Fruit fly (Drosophila melanogaster): ENCODE data around the gene CG42750.

The CG42750 gene

DNA sequence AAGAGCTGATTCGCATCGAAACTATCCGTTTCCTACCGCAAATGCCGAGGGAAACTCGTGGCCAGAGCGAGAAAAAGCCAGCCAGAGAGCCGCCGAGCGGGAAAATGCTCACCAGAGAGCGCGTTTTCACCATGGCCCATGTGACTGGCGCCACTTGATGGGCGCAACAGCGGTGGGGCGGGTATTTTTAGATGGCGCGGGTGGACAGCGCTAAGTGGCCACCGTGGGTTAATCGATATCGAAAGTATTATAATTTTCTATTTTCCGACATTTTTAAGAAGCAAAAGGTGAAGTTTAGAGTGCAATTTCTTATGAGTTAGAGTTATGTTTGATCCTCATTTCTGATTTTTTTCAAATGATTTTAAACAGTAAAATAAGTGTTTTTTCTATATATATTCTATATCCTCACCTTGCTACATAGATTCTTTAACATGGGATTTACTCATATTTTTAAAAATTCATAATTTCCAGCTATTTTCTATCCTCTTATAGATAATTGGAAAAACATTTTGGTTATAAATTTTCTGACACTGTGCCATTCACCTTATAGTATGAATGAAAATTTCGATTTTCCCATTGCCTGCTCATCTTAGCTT, 90.8 kb downstream of the CG42750 start, which contains the start of gene Ptp36E (continued):
- TF ChIP-seq CG11247 (GFP tag; IDR thresholded peaks at IDR 0.05) (peak; percentile 58; the same call in 1 of the 2 replicates), CkIIα-i1 (GFP tag; IDR thresholded peaks at IDR 0.05) (no peak), CG9797 (GFP tag; optimal IDR thresholded peaks at IDR 0.05) (no peak), CG11093 (GFP tag; IDR thresholded peaks at IDR 0.05) (peak; percentile 76), tup (GFP tag; optimal IDR thresholded peaks at IDR 0.05) (no peak), oc (tag; optimal IDR thresholded peaks at IDR 0.05) (no peak), Camta (GFP tag; optimal IDR thresholded peaks at IDR 0.05) (peak; percentile 34), Oaz (GFP tag; IDR thresholded peaks at IDR 0.05) (peak; percentile 59), Lim3 (GFP tag; IDR thresholded peaks at IDR 0.05) (no peak), Gsc (GFP tag; IDR thresholded peaks at IDR 0.05) (peak; percentile 48; the same call in 1 of the 2 replicates), CG17612 (GFP tag; IDR thresholded peaks at IDR 0.05) (peak; percentile 55; the same call in 1 of the 2 replicates), CG17829 (tag; optimal IDR thresholded peaks at IDR 0.05) (no peak), PHDP (tag; optimal IDR thresholded peaks at IDR 0.05) (peak; percentile 91), CG11560 (tag; IDR thresholded peaks at IDR 0.05) (peak; percentile 66; the same call in 2 of the 3 replicates), CG11696 (GFP tag; IDR thresholded peaks at IDR 0.05) (peak; percentile 49; the same call in 1 of the 2 replicates), pum (GFP tag; optimal IDR thresholded peaks at IDR 0.05) (peak; percentile 44), Hr78 (GFP tag; optimal IDR thresholded peaks at IDR 0.05) (no peak), row (GFP tag; IDR thresholded peaks at IDR 0.05) (peak; percentile 85), tio (GFP tag; optimal IDR thresholded peaks at IDR 0.05) (peak; percentile 73), HmgZ (tag; optimal IDR thresholded peaks at IDR 0.05) (no peak), eyg (GFP tag; optimal IDR thresholded peaks at IDR 0.05) (peak; percentile 10), bbx (GFP tag; IDR thresholded peaks at IDR 0.05; ENCODE audit: partially characterized antibody) (no peak), CG31224 (GFP tag; IDR thresholded peaks at IDR 0.05) (peak; percentile 82), exex (tag; optimal IDR thresholded peaks at IDR 0.05) (peak; percentile 44), hkb (optimal IDR thresholded peaks at IDR 0.05) (no peak), hkb (GFP tag; IDR thresholded peaks at IDR 0.05) (peak; percentile 90), nom (GFP tag; optimal IDR thresholded peaks at IDR 0.05) (no peak), CG17328 (GFP tag; IDR thresholded peaks at IDR 0.05) (peak; percentile 48; the same call in 1 of the 2 replicates), yki (optimal IDR thresholded peaks at IDR 0.05) (peak; percentile 49), salm (tag; optimal IDR thresholded peaks at IDR 0.05) (peak; percentile 77), CG17568 (GFP tag; optimal IDR thresholded peaks at IDR 0.05) (peak; percentile 65), CG12236 (GFP tag; optimal IDR thresholded peaks at IDR 0.05) (no peak), CG11085 (GFP tag; IDR thresholded peaks at IDR 0.05) (peak; percentile 63), ranshi (GFP tag; IDR thresholded peaks at IDR 0.05) (peak; percentile 78), al (GFP tag; IDR thresholded peaks at IDR 0.05) (peak; percentile 86), CG1832 (GFP tag; optimal IDR thresholded peaks at IDR 0.05) (no peak), org-1 (GFP tag; optimal IDR thresholded peaks at IDR 0.05) (peak; percentile 79), chm (GFP tag; IDR thresholded peaks at IDR 0.05) (0 out of 2 replicates have a peak, but pooled peaks have one; percentile 20), Chrac-16 (GFP tag; optimal IDR thresholded peaks at IDR 0.05) (peak; percentile 55), CG1529 (GFP tag; optimal IDR thresholded peaks at IDR 0.05) (peak; percentile 72), CG17186 (GFP tag; optimal IDR thresholded peaks at IDR 0.05) (no peak), CG16779 (GFP tag; IDR thresholded peaks at IDR 0.05) (0 out of 2 replicates have a peak, but pooled peaks have one; percentile 46), stc (GFP tag; IDR thresholded peaks at IDR 0.05) (peak; percentile 87), CG18262 (tag; optimal IDR thresholded peaks at IDR 0.05) (peak; percentile 91), nau (GFP tag; optimal IDR thresholded peaks at IDR 0.05) (peak; percentile 70), toy (GFP tag; IDR thresholded peaks at IDR 0.05) (peak; percentile 60), Gug (GFP tag; IDR thresholded peaks at IDR 0.05) (peak; percentile 49; the same call in 2 of the 4 replicates), Taf1 (GFP tag; IDR thresholded peaks at IDR 0.05) (peak; percentile 73), cas (GFP tag; IDR thresholded peaks at IDR 0.05) (no peak), ro (GFP tag; IDR thresholded peaks at IDR 0.05) (no peak), Sry-δ (GFP tag; optimal IDR thresholded peaks at IDR 0.05) (no peak)

Measured in whole organism, embryonic.